Fruit fly (Drosophila melanogaster): ENCODE results near the gene Tpi.

Tpi gene

DNA sequence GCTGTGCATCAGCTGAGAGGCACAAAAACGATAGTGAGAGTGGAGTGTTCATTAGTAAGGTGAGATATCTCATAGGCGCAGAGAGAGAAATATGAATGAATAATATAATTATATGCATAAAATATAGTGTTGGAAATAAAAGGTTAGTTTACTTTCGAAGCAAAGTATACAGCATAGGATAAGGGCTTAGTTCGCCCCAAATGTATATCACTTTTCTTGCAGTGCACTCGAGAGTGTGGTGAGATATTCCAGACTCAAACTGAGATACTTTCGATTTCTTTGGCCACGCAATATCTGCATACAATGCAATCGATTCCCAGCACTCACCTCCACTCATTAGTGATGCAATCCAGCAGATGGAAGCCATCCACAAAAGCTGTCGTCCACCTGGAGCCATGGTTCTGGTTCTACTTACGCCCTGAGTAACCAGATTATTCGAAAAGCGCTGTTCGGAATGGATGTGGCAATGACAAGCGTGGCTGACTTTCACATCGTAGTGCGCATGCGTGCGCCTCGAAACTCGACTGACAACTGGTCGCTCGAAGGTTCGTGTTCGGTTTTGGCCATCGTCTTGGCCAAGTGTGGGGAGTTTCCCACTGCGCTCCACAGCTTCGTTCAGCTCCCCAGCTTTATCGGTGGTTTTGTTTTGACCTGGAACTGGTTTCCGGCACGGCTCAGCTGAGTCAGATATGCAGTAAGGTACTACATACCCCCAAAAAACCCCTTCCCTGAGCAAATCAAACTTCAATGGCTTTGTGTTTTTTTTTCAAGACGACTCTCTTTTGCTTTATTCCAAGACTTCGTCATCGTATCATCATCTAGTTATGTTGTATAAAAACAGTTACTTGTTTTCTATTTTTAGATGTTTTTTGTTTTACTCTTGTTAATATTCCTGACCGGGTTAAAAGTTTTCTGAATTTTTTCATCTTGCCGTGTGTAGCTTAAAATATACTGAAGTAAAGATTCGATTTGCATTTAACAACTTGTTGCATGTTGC lies 36.6 kb upstream of the Tpi start, which contains the start of gene Rsod (continued):
- TF ChIP-seq CG12104 (GFP tag; optimal IDR thresholded peaks at IDR 0.05) (peak; percentile 28), CG31441 (GFP tag; IDR thresholded peaks at IDR 0.05) (peak; percentile 52), CG2889 (GFP tag; IDR thresholded peaks at IDR 0.05) (no peak), so (GFP tag; IDR thresholded peaks at IDR 0.05) (peak; percentile 84; the same call in 2 of the 3 replicates), CG6689 (GFP tag; IDR thresholded peaks at IDR 0.05) (peak; percentile 79), Side (GFP tag; optimal IDR thresholded peaks at IDR 0.05) (no peak), zf30C (GFP tag; optimal IDR thresholded peaks at IDR 0.05) (no peak), crp (GFP tag; optimal IDR thresholded peaks at IDR 0.05) (peak in 1 of 2 experiments; percentile 25), aop (GFP tag; IDR thresholded peaks at IDR 0.05) (peak; percentile 45; the same call in 1 of the 2 replicates), CG6683 (GFP tag; optimal IDR thresholded peaks at IDR 0.05) (no peak), danr (GFP tag; IDR thresholded peaks at IDR 0.05) (no peak), CG13775 (GFP tag; optimal IDR thresholded peaks at IDR 0.05) (peak; percentile 26), CG3995 (GFP tag; optimal IDR thresholded peaks at IDR 0.05) (no peak), CG7928 (GFP tag; optimal IDR thresholded peaks at IDR 0.05) (no peak), Nf-YA (GFP tag; IDR thresholded peaks at IDR 0.05) (peak; percentile 27; the same call in 1 of the 2 replicates), sisA (GFP tag; IDR thresholded peaks at IDR 0.05) (peak; percentile 74), Myb (GFP tag; optimal IDR thresholded peaks at IDR 0.05) (no peak), CG16863 (GFP tag; optimal IDR thresholded peaks at IDR 0.05) (peak; percentile 7), CG7372 (GFP tag; IDR thresholded peaks at IDR 0.05) (peak; percentile 62), BEAF-32 (GFP tag; optimal IDR thresholded peaks at IDR 0.05) (no peak), HmgD (GFP tag; optimal IDR thresholded peaks at IDR 0.05) (no peak), oc (tag; optimal IDR thresholded peaks at IDR 0.05) (peak; percentile 65), Vsx1 (GFP tag; optimal IDR thresholded peaks at IDR 0.05) (peak; percentile 64), Lpt (GFP tag; optimal IDR thresholded peaks at IDR 0.05) (no peak), da (GFP tag; optimal IDR thresholded peaks at IDR 0.05) (no peak), CG2129 (GFP tag; IDR thresholded peaks at IDR 0.05; ENCODE audit: partially characterized antibody) (no peak), stc (GFP tag; IDR thresholded peaks at IDR 0.05) (peak; percentile 70), dmrt11E (tag; optimal IDR thresholded peaks at IDR 0.05) (peak; percentile 41), schlank (tag; optimal IDR thresholded peaks at IDR 0.05) (no peak), row (GFP tag; IDR thresholded peaks at IDR 0.05) (peak; percentile 74; the same call in 2 of the 3 replicates), prd (optimal IDR thresholded peaks at IDR 0.05) (no peak), prd (GFP tag; IDR thresholded peaks at IDR 0.05) (peak; percentile 73; the same call in 2 of the 3 replicates), CG14860 (GFP tag; IDR thresholded peaks at IDR 0.05; ENCODE audit: partially characterized antibody) (no peak), HLH4C (GFP tag; IDR thresholded peaks at IDR 0.05; ENCODE audit: partially characterized antibody) (0 out of 3 replicates have a peak, but pooled peaks have one; percentile 14), E2f2 (GFP tag; IDR thresholded peaks at IDR 0.05) (peak; percentile 40; the same call in 1 of the 2 replicates), CG10654 (GFP tag; optimal IDR thresholded peaks at IDR 0.05) (peak; percentile 40), CG4820 (GFP tag; optimal IDR thresholded peaks at IDR 0.05) (peak; percentile 11), Meics (GFP tag; optimal IDR thresholded peaks at IDR 0.05) (peak; percentile 30), Atf3 (GFP tag; optimal IDR thresholded peaks at IDR 0.05) (no peak), CG4424 (GFP tag; optimal IDR thresholded peaks at IDR 0.05) (no peak), CG14441 (GFP tag; IDR thresholded peaks at IDR 0.05) (peak; percentile 69), CTCF (GFP tag; optimal IDR thresholded peaks at IDR 0.05) (no peak), CG15269 (tag; optimal IDR thresholded peaks at IDR 0.05) (peak; percentile 53), CG10147 (GFP tag; optimal IDR thresholded peaks at IDR 0.05) (no peak), YL-1 (GFP tag; optimal IDR thresholded peaks at IDR 0.05) (no peak), mld (GFP tag; IDR thresholded peaks at IDR 0.05; ENCODE audit: partially characterized antibody) (peak; percentile 62; the same call in 1 of the 3 replicates), en (GFP tag; optimal IDR thresholded peaks at IDR 0.05) (no peak), CG12769 (tag; optimal IDR thresholded peaks at IDR 0.05) (peak; percentile 65), fd64A (GFP tag; optimal IDR thresholded peaks at IDR 0.05) (peak; percentile 36)
